Worm (Caenorhabditis elegans): ENCODE data around the gene F54F7.10.

Gene F54F7.10

DNA sequence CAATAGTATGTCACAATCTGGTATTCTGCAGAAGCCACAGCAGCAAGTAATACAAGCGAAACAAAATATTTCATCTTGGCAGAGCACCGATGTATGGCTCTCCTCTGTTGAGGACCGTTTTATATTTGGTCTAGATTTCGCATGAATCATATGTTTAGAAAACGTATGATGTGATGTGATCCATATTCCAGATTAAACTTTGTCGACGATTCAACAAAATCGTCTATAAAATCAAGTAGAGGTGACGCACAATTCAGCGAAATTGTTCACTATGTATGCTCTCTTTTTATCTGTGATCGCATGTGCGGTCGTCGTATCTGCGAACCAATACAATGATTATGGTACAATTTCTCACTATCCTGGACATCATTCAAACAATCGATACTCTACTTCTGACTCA, 16.5 kb downstream of the F54F7.10 start, which contains the start of the genes Y62H9A.3 and Y62H9A.4:
Gene Y62H9A.3 (minus strand): TSS at position 101 of the 400 bp plus-strand sequence.
Gene Y62H9A.4 (plus strand): TSS at position 256 of the 400 bp plus-strand sequence.
- TF ChIP-seq egl-13 (tag; optimal IDR thresholded peaks at IDR 0.05) (no peak), ceh-90 (tag; optimal IDR thresholded peaks at IDR 0.05) (no peak), snu-23 (GFP tag; optimal IDR thresholded peaks at IDR 0.05) (no peak), blmp-1 (tag; optimal IDR thresholded peaks at IDR 0.05) (no peak), tbx-2 (tag; optimal IDR thresholded peaks at IDR 0.05) (no peak), nhr-47 (tag; optimal IDR thresholded peaks at IDR 0.05) (no peak), lin-39 (tag; optimal IDR thresholded peaks at IDR 0.05) (no peak), mep-1 (tag; optimal IDR thresholded peaks at IDR 0.05) (no peak)

- TF ChIP-seq dpl-1 (GFP tag; optimal IDR thresholded peaks at IDR 0.05): no peak
- TF ChIP-seq fos-1 (tag; optimal IDR thresholded peaks at IDR 0.05): no peak
- no peak for TF ChIP-seq ztf-4 (tag; optimal IDR thresholded peaks at IDR 0.05)
- TF ChIP-seq mab-9 (GFP tag; IDR thresholded peaks at IDR 0.05): no peak
- no peak for TF ChIP-seq nhr-11 (tag; optimal IDR thresholded peaks at IDR 0.05)
- no peak for TF ChIP-seq lin-14 (GFP tag; optimal IDR thresholded peaks at IDR 0.05)
- no peak for TF ChIP-seq hlh-17 (GFP tag; optimal IDR thresholded peaks at IDR 0.05; ENCODE audit: borderline replicate concordance)
- no peak for TF ChIP-seq unc-30 (tag; optimal IDR thresholded peaks at IDR 0.05)
- TF ChIP-seq nhr-90 (tag; optimal IDR thresholded peaks at IDR 0.05; ENCODE audit: poor library complexity): no peak
- TF ChIP-seq snu-23 (GFP tag; optimal IDR thresholded peaks at IDR 0.05): no peak
- no peak for TF ChIP-seq nhr-19 (GFP tag; conservative IDR thresholded peaks at IDR 0.05)
- no peak for TF ChIP-seq unc-62 (GFP tag; optimal IDR thresholded peaks at IDR 0.05)
- TF ChIP-seq sptf-1 (tag; optimal IDR thresholded peaks at IDR 0.05): no peak
- TF ChIP-seq lin-35 (GFP tag; optimal IDR thresholded peaks at IDR 0.05): no peak
Measured at ce11 chrX:11882800-11883199, 19.4 kb downstream of the F54F7.10 start, which contains the start of the genes Y62H9A.5 and ule-5. Gene Y62H9A.5, minus strand, starts transcription at chrX:11882900. Gene ule-5, plus strand, starts transcription at chrX:11883127.

DNA sequence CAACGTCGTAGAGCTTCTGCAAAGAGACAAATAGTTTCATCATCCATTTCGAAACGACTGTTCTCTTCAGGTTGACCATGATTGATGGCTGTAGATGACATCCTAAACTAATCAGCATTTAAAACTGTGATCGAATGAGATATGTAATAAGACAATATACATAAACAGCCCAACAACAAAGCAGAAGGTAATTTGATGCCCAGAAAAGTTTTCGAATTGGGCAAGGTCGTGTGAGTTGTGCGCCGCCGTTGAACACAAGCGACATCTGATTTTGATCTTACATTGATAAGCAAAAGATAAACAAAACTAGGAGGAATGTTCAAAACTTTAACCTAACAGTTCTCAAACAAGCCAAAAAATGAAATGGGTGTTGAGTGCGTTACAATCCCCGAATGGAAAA, 22.2 kb downstream of the F54F7.10 start, which contains the start of gene Y62H9A.7:
Gene Y62H9A.7 (minus strand): TSS at position 101 of the 400 bp plus-strand sequence.
- TF ChIP-seq mef-2 (tag; optimal IDR thresholded peaks at IDR 0.05) (no peak), ceh-88 (GFP tag; IDR thresholded peaks at IDR 0.05) (no peak), unc-86 (tag; optimal IDR thresholded peaks at IDR 0.05) (no peak), egl-13 (tag; optimal IDR thresholded peaks at IDR 0.05) (no peak), zip-4 (GFP tag; optimal IDR thresholded peaks at IDR 0.05) (no peak), sptf-1 (tag; optimal IDR thresholded peaks at IDR 0.05) (no peak), nhr-11 (tag; optimal IDR thresholded peaks at IDR 0.05) (no peak), nhr-19 (GFP tag; conservative IDR thresholded peaks at IDR 0.05) (no peak), mdl-1 (tag; optimal IDR thresholded peaks at IDR 0.05) (no peak), C34B4.2 (tag; optimal IDR thresholded peaks at IDR 0.05) (no peak), C04F5.9 (tag; optimal IDR thresholded peaks at IDR 0.05) (no peak)

DNA sequence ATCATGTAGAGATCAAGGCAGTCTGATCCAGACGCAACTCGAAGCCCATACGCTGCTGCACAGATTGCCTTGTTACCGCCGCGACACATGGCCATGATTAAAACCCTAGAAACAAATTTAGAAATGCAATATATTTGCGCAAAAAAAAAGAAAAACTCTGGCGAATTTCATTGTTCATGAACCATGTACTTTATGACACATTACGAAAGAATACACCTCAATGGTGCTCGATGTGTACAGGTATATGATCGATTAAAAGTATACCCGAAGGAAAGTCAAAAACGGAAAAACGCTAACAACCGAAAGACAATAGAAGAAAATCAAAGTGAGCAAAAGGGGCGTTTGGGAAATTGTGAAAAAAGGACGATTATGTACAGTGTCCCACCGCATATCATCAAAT, 28.9 kb downstream of the F54F7.10 start, which contains the start of gene Y62H9A.8:
Gene Y62H9A.8 (minus strand): TSS at position 101 of the 400 bp plus-strand sequence.
- TF ChIP-seq C04F5.9 (tag; optimal IDR thresholded peaks at IDR 0.05) (no peak), C16A3.4 (tag; optimal IDR thresholded peaks at IDR 0.05) (no peak)

ce11 chrX:11896708-11897107, 33.3 kb downstream of the F54F7.10 start:
- no peak for TF ChIP-seq snpc-4 (tag; optimal IDR thresholded peaks at IDR 0.05)
- TF ChIP-seq nhr-19 (GFP tag; conservative IDR thresholded peaks at IDR 0.05): no peak

DNA sequence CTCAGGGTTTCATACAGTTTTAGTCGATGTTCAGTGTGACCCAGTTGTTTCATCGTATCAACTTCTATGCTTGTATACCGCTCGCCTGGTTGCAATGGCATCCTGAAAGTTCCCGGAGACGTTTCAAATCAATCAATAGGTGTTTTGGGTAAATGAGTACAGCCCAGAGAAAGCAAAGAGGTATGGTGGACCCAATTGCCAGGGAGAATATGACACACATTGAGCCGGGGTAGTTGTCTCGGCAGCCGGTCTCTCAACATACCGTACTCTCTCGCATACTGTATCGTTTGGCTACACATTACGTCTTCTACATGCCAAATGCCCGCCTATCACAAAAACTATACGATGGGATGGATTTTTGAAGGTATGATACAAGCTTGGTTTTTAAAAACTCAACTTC, 34.6 kb downstream of the F54F7.10 start, which contains the start of gene Y62H9A.9:
Gene Y62H9A.9 (minus strand): TSS at position 101 of the 400 bp plus-strand sequence.
- TF ChIP-seq ets-5 (GFP tag; IDR thresholded peaks at IDR 0.05) (0 out of 2 replicates have a peak, but pooled peaks have one; percentile 48), nhr-77 (tag; optimal IDR thresholded peaks at IDR 0.05) (no peak), dsc-1 (tag; optimal IDR thresholded peaks at IDR 0.05) (no peak)
